Fruit fly (Drosophila melanogaster) whole organism, embryonic: ENCODE data around the gene Takl2.

Experiments
- Ada2b ChIP-seq: fragments of 200-800 bp; sonication (Bioruptor generic); IDR thresholded peaks from 2 replicates; pipeline ENCODE4 v1.3.6; 2022; ENCODE audit warnings: missing biosample characterization, missing genetic modification characterization
- Asciz ChIP-seq: fragments of 200-800 bp; sonication (Bioruptor generic); optimal IDR thresholded peaks from 2 replicates; lab custom pipeline; 2017; ENCODE audit warnings: missing biosample characterization, mild to moderate bottlenecking, missing genetic modification characterization, missing genetic modification reagents
- Atf3 ChIP-seq: fragments of 200-800 bp; sonication (Bioruptor generic); optimal IDR thresholded peaks from 3 replicates; lab custom pipeline; 2016; ENCODE audit warnings: missing biosample characterization, missing genetic modification characterization
- BEAF-32 ChIP-seq: fragments of 200-800 bp; sonication (Bioruptor generic); optimal IDR thresholded peaks from 3 replicates; lab custom pipeline; 2017; ENCODE audit warnings: missing biosample characterization, missing genetic modification characterization, mild to moderate bottlenecking, moderate library complexity, missing genetic modification reagents
- CG10543 ChIP-seq: fragments of 200-800 bp; sonication (Bioruptor generic); optimal IDR thresholded peaks from 3 replicates; lab custom pipeline; 2017; ENCODE audit warnings: missing biosample characterization, mild to moderate bottlenecking, missing genetic modification characterization, moderate library complexity
- CG12071 ChIP-seq: fragments of 200-800 bp; sonication (Bioruptor generic); optimal IDR thresholded peaks from 3 replicates; lab custom pipeline; 2018; ENCODE audit warnings: missing biosample characterization, mild to moderate bottlenecking, missing genetic modification characterization
- CG14441 ChIP-seq: fragments of 200-800 bp; sonication (Bioruptor generic); IDR thresholded peaks from 2 replicates; pipeline ENCODE4 v1.3.6; 2022; ENCODE audit warnings: missing biosample characterization, missing genetic modification characterization
- CG17802 ChIP-seq: fragments of 200-800 bp; sonication (Bioruptor generic); optimal IDR thresholded peaks from 2 replicates; lab custom pipeline; 2018; ENCODE audit warnings: missing biosample characterization, mild to moderate bottlenecking, missing genetic modification characterization, moderate library complexity
- CG2120 ChIP-seq: fragments of 200-800 bp; sonication (Bioruptor generic); optimal IDR thresholded peaks from 3 replicates; lab custom pipeline; 2016; ENCODE audit warnings: missing biosample characterization, missing genetic modification characterization
- CG2129 ChIP-seq: fragments of 200-800 bp; sonication (Bioruptor generic); IDR thresholded peaks from 2 replicates; pipeline ENCODE4 v1.3.6; 2022; ENCODE audit warnings: missing biosample characterization, missing genetic modification characterization; ENCODE audit not compliant: partially characterized antibody
- CG3163 ChIP-seq: fragments of 200-800 bp; sonication (Bioruptor generic); optimal IDR thresholded peaks from 3 replicates; lab custom pipeline; 2016; ENCODE audit warnings: missing biosample characterization, missing genetic modification characterization
- CG33213 ChIP-seq: fragments of 200-800 bp; sonication (Bioruptor generic); optimal IDR thresholded peaks from 3 replicates; lab custom pipeline; 2016; ENCODE audit warnings: missing biosample characterization, missing genetic modification characterization
- CG34422 ChIP-seq: fragments of 200-800 bp; sonication (Bioruptor generic); IDR thresholded peaks from 3 replicates; pipeline ENCODE4 v1.3.6; 2022; ENCODE audit warnings: missing biosample characterization, missing genetic modification characterization
- CG3847 ChIP-seq: fragments of 200-800 bp; sonication (Bioruptor generic); IDR thresholded peaks from 2 replicates; pipeline ENCODE4 v1.3.6; 2022; ENCODE audit warnings: missing biosample characterization, missing genetic modification characterization
- CG4404 ChIP-seq: fragments of 200-800 bp; sonication (Bioruptor generic); IDR thresholded peaks from 2 replicates; pipeline ENCODE4 v1.3.6; 2022; ENCODE audit warnings: missing biosample characterization, missing genetic modification characterization
- CG7745 ChIP-seq: fragments of 200-800 bp; sonication (Bioruptor generic); optimal IDR thresholded peaks from 2 replicates; lab custom pipeline; 2018; ENCODE audit warnings: missing biosample characterization, mild to moderate bottlenecking, missing genetic modification characterization, moderate library complexity
- CG8089 ChIP-seq: fragments of 200-800 bp; sonication (Bioruptor generic); optimal IDR thresholded peaks from 3 replicates; lab custom pipeline; 2016; ENCODE audit warnings: missing biosample characterization, missing genetic modification characterization
- CG8281 ChIP-seq: fragments of 200-800 bp; sonication (Bioruptor generic); optimal IDR thresholded peaks from 2 replicates; lab custom pipeline; 2018; ENCODE audit warnings: missing biosample characterization, mild to moderate bottlenecking, missing genetic modification characterization, moderate library complexity
- CG9797 ChIP-seq: fragments of 200-800 bp; sonication (Bioruptor generic); optimal IDR thresholded peaks from 3 replicates; lab custom pipeline; 2018; ENCODE audit warnings: missing biosample characterization, mild to moderate bottlenecking, missing genetic modification characterization
- CG9932 ChIP-seq: fragments of 200-800 bp; sonication (Bioruptor generic); IDR thresholded peaks from 2 replicates; pipeline ENCODE4 v1.3.6; 2022; ENCODE audit warnings: missing biosample characterization, missing genetic modification characterization
- Dip3 ChIP-seq: fragments of 200-800 bp; sonication (Bioruptor generic); optimal IDR thresholded peaks from 3 replicates; lab custom pipeline; 2016; ENCODE audit warnings: missing biosample characterization, missing genetic modification characterization
- Lhr ChIP-seq: fragments of 200-800 bp; sonication (Bioruptor generic); optimal IDR thresholded peaks from 3 replicates; lab custom pipeline; 2017; ENCODE audit warnings: mild to moderate bottlenecking, missing biosample characterization, missing genetic modification reagents, missing genetic modification characterization
- MTF-1 ChIP-seq: fragments of 200-800 bp; sonication (Bioruptor generic); optimal IDR thresholded peaks from 2 replicates; lab custom pipeline; 2018; ENCODE audit warnings: missing biosample characterization, mild to moderate bottlenecking, missing genetic modification characterization, borderline replicate concordance
- Max ChIP-seq: fragments of 200-800 bp; sonication (Bioruptor generic); optimal IDR thresholded peaks from 2 replicates; lab custom pipeline; 2016; ENCODE audit warnings: missing biosample characterization, mild to moderate bottlenecking, missing genetic modification characterization
- Mrtf ChIP-seq: fragments of 200-800 bp; sonication (Bioruptor generic); IDR thresholded peaks from 3 replicates; pipeline ENCODE4 v1.3.6; 2022; ENCODE audit warnings: missing biosample characterization, missing genetic modification characterization
- Myb ChIP-seq: fragments of 200-800 bp; sonication (Bioruptor generic); optimal IDR thresholded peaks from 2 replicates; lab custom pipeline; 2016; ENCODE audit warnings: missing biosample characterization, missing genetic modification characterization
- Oli ChIP-seq: fragments of 200-800 bp; sonication (Bioruptor generic); optimal IDR thresholded peaks from 2 replicates; lab custom pipeline; 2018; ENCODE audit warnings: missing biosample characterization, mild to moderate bottlenecking, missing genetic modification characterization, moderate library complexity
- Ptx1 ChIP-seq: fragments of 200-800 bp; sonication (Bioruptor generic); IDR thresholded peaks from 2 replicates; pipeline ENCODE4 v1.3.6; 2022; ENCODE audit warnings: missing biosample characterization, missing genetic modification characterization
- Rfx ChIP-seq: fragments of 200-800 bp; sonication (Bioruptor generic); IDR thresholded peaks from 2 replicates; pipeline ENCODE4 v1.3.6; 2022; ENCODE audit warnings: missing biosample characterization, missing genetic modification characterization
- Sin3A ChIP-seq: fragments of >200 bp; optimal IDR thresholded peaks from 2 replicates; lab custom pipeline; 2018
- Spps ChIP-seq: fragments of 200-800 bp; sonication (Bioruptor generic); optimal IDR thresholded peaks from 2 replicates; lab custom pipeline; 2018; ENCODE audit warnings: missing biosample characterization, mild to moderate bottlenecking, missing genetic modification characterization
- Stat92E ChIP-seq, 3 experiments: fragments of >200 bp in 2 of 3; fragments of 200-800 bp in 1 of 3; sonication (Bioruptor generic) in 1 of 3; optimal IDR thresholded peaks; 2 replicates each; lab custom pipeline; 2017 to 2019; ENCODE audit warnings: missing biosample characterization in 3 of 3, missing genetic modification characterization in 3 of 3, mild to moderate bottlenecking in 1 of 3, moderate library complexity in 1 of 3
- abd-A ChIP-seq: fragments of 200-800 bp; sonication (Bioruptor generic); optimal IDR thresholded peaks from 3 replicates; lab custom pipeline; 2019; ENCODE audit warnings: missing biosample characterization, mild to moderate bottlenecking, missing genetic modification characterization, moderate library complexity
- ato ChIP-seq: fragments of 200-800 bp; sonication (Bioruptor generic); IDR thresholded peaks from 2 replicates; pipeline ENCODE4 v1.3.6; 2022; ENCODE audit warnings: missing biosample characterization, missing genetic modification characterization; ENCODE audit not compliant: partially characterized antibody
- chinmo ChIP-seq: fragments of 200-800 bp; sonication (Bioruptor generic); IDR thresholded peaks from 4 replicates; pipeline ENCODE4 v1.3.6; 2022; ENCODE audit warnings: missing biosample characterization, missing genetic modification characterization; ENCODE audit not compliant: partially characterized antibody
- chm ChIP-seq: fragments of 200-800 bp; sonication (Bioruptor generic); IDR thresholded peaks from 2 replicates; pipeline ENCODE4 v1.3.6; 2022; ENCODE audit warnings: missing biosample characterization, missing genetic modification characterization
- croc ChIP-seq: fragments of 200-800 bp; sonication (Bioruptor generic); conservative IDR thresholded peaks from 3 replicates; pipeline ENCODE4 v1.3.6; 2022; ENCODE audit warnings: missing biosample characterization, missing genetic modification characterization
- dm ChIP-seq: fragments of 200-800 bp; sonication (Bioruptor generic); optimal IDR thresholded peaks from 3 replicates; lab custom pipeline; 2016; ENCODE audit warnings: missing biosample characterization, missing genetic modification characterization
- gem ChIP-seq: fragments of 200-800 bp; sonication (Bioruptor generic); optimal IDR thresholded peaks from 2 replicates; lab custom pipeline; 2019; ENCODE audit warnings: missing biosample characterization, mild to moderate bottlenecking, missing genetic modification characterization, moderate library complexity
- hkb ChIP-seq, 2 experiments: fragments of 200-800 bp in 1 of 2; fragments of >200 bp in 1 of 2; sonication (Bioruptor generic) in 1 of 2; IDR thresholded peaks in 1 of 2; optimal IDR thresholded peaks in 1 of 2; 2 replicates each; pipeline versions ENCODE4 v1.3.6 to Lab custom; 2017 to 2022; ENCODE audit warnings: missing biosample characterization in 1 of 2, missing genetic modification characterization in 1 of 2
- lilli ChIP-seq: fragments of 200-800 bp; sonication (Bioruptor generic); optimal IDR thresholded peaks from 3 replicates; lab custom pipeline; 2016; ENCODE audit warnings: missing biosample characterization, missing genetic modification characterization
- nau ChIP-seq: fragments of 200-800 bp; sonication (Bioruptor generic); optimal IDR thresholded peaks from 3 replicates; lab custom pipeline; 2017; ENCODE audit warnings: missing biosample characterization, mild to moderate bottlenecking, missing genetic modification characterization, missing genetic modification reagents
- nerfin-2 ChIP-seq: fragments of 200-800 bp; sonication (Bioruptor generic); IDR thresholded peaks from 2 replicates; pipeline ENCODE4 v1.3.6; 2022; ENCODE audit warnings: missing biosample characterization, missing genetic modification characterization; ENCODE audit not compliant: partially characterized antibody
- nmo ChIP-seq: fragments of 200-800 bp; sonication (Bioruptor generic); optimal IDR thresholded peaks from 2 replicates; lab custom pipeline; 2018; ENCODE audit warnings: missing biosample characterization, mild to moderate bottlenecking, missing genetic modification characterization, moderate library complexity
- nom ChIP-seq: fragments of 200-800 bp; sonication (Bioruptor generic); optimal IDR thresholded peaks from 2 replicates; lab custom pipeline; 2017; ENCODE audit warnings: missing biosample characterization, missing genetic modification characterization, mild to moderate bottlenecking, moderate library complexity, missing genetic modification reagents
- pzg ChIP-seq: fragments of 200-800 bp; sonication (Bioruptor generic); optimal IDR thresholded peaks from 3 replicates; lab custom pipeline; 2018; ENCODE audit warnings: missing biosample characterization, mild to moderate bottlenecking, missing genetic modification characterization, moderate library complexity
- wdn ChIP-seq: fragments of 200-800 bp; sonication (Bioruptor generic); IDR thresholded peaks from 2 replicates; pipeline ENCODE4 v1.3.6; 2022; ENCODE audit warnings: missing biosample characterization, missing genetic modification characterization
- zen2 ChIP-seq: fragments of 200-800 bp; sonication (Bioruptor generic); IDR thresholded peaks from 3 replicates; pipeline ENCODE4 v1.3.6; 2022; ENCODE audit warnings: missing biosample characterization, missing genetic modification characterization; ENCODE audit not compliant: partially characterized antibody

The Takl2 gene

DNA sequence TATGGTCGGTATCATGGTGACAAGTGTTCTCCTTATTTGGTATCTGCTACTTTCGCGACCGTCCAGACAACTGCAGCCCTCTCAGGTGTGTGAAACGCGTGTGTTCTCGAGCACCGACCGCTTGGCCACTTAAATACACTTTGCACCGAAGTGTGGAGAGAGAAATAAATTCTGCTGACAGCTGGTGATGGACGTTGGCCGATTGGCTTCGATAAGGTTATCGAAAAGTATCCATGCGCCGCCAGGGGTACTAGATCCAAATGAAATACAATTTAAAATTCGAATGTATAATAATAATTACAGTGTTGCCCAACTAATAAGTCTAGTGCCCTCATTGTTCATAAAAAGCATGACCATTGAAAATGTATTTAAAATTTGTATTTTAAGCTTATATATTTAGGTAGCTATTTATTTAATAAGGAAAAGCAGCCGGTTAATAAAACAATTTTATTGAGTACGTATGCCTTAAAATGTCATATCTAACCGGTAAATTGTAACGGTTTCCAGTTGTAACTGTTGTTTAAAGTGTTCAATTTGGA, 47.2 kb downstream of the Takl2 start, which contains the start of the genes Gclm and CG17625:
Gene Gclm (minus strand): TSS at position 175 of the 539 bp plus-strand sequence.
Gene CG17625 (plus strand): TSS at position 514 of the 539 bp plus-strand sequence.
- no peak for TF ChIP-seq CG17802 (tag; lab: Kevin White, UChicago)
- peak; percentile 29 for TF ChIP-seq Lhr
- TF ChIP-seq dm, result peak; percentile 73
- TF ChIP-seq Sin3A (lab: Kevin White, UChicago), result no peak
- TF ChIP-seq Max, result no peak
- no peak for TF ChIP-seq nau (GFP tag; lab: Kevin White, UChicago)
- TF ChIP-seq CG3847 (GFP tag; lab: Robert Waterston, UW), result peak; percentile 48
- peak; percentile 66; the same call in 1 of the 2 replicates for TF ChIP-seq chm (GFP tag; lab: Robert Waterston, UW)
- no peak for TF ChIP-seq nom (GFP tag; lab: Kevin White, UChicago)
- no peak for TF ChIP-seq hkb (optimal IDR thresholded peaks at IDR 0.05; lab: Kevin White, UChicago)
- TF ChIP-seq hkb (GFP tag; IDR thresholded peaks at IDR 0.05; lab: Robert Waterston, UW), result peak; percentile 44; the same call in 1 of the 2 replicates
- TF ChIP-seq Myb (GFP tag; lab: Kevin White, UChicago), result peak; percentile 89
- TF ChIP-seq CG9797 (GFP tag; lab: Kevin White, UChicago), result peak; percentile 24
- no peak for TF ChIP-seq croc (GFP tag; lab: Robert Waterston, UW)
- no peak for TF ChIP-seq CG8281 (tag; lab: Kevin White, UChicago)
- peak; percentile 48 for TF ChIP-seq Dip3 (GFP tag; lab: Kevin White, UChicago)
- peak; percentile 82 for TF ChIP-seq pzg (GFP tag; lab: Kevin White, UChicago)
- TF ChIP-seq Spps (tag; lab: Kevin White, UChicago), result no peak
- TF ChIP-seq ato (GFP tag; lab: Robert Waterston, UW), result peak; percentile 53
- TF ChIP-seq CG14441 (GFP tag; lab: Robert Waterston, UW), result peak; percentile 49; the same call in 1 of the 2 replicates
- TF ChIP-seq Rfx (GFP tag; lab: Robert Waterston, UW), result peak; percentile 66
- no peak for TF ChIP-seq CG4404 (GFP tag; lab: Robert Waterston, UW)
- 0 out of 2 replicates have a peak, but pooled peaks have one; percentile 11 for TF ChIP-seq wdn (GFP tag; lab: Robert Waterston, UW)
- peak; percentile 32 for TF ChIP-seq CG12071 (GFP tag; lab: Kevin White, UChicago)
- TF ChIP-seq zen2 (GFP tag; lab: Robert Waterston, UW), result peak; percentile 65
- no peak for TF ChIP-seq gem (tag; lab: Kevin White, UChicago)
- TF ChIP-seq Asciz (GFP tag; lab: Kevin White, UChicago), result no peak
- peak; percentile 70 for TF ChIP-seq nmo (GFP tag; lab: Kevin White, UChicago)
- TF ChIP-seq CG2129 (GFP tag; lab: Robert Waterston, UW), result peak; percentile 49; the same call in 1 of the 2 replicates
- peak; percentile 81 for TF ChIP-seq BEAF-32 (GFP tag; lab: Kevin White, UChicago)
- peak in 1 of 3 experiments; percentile 72 for TF ChIP-seq Stat92E (GFP tag; optimal IDR thresholded peaks at IDR 0.05; lab: Kevin White, UChicago)
- peak; percentile 85 for TF ChIP-seq CG9932
- no peak for TF ChIP-seq abd-A (tag; lab: Kevin White, UChicago)
- TF ChIP-seq CG34422 (GFP tag; lab: Robert Waterston, UW), result peak; percentile 74
- peak; percentile 7 for TF ChIP-seq MTF-1 (GFP tag; lab: Kevin White, UChicago)
- TF ChIP-seq Ada2b (GFP tag; lab: Robert Waterston, UW), result peak; percentile 43
- peak; percentile 79; the same call in 1 of the 4 replicates for TF ChIP-seq chinmo (GFP tag; lab: Robert Waterston, UW)
- TF ChIP-seq CG10543 (GFP tag; lab: Kevin White, UChicago), result peak; percentile 31
- no peak for TF ChIP-seq CG7745 (tag; lab: Kevin White, UChicago)
- peak; percentile 78 for TF ChIP-seq CG2120 (GFP tag; lab: Kevin White, UChicago)
- no peak for TF ChIP-seq Oli
- peak; percentile 68 for TF ChIP-seq nerfin-2 (GFP tag; lab: Robert Waterston, UW)
- peak; percentile 57 for TF ChIP-seq lilli (GFP tag; lab: Kevin White, UChicago)
- TF ChIP-seq Ptx1 (GFP tag; lab: Robert Waterston, UW), result peak; percentile 75; the same call in 1 of the 2 replicates
- no peak for TF ChIP-seq CG8089 (GFP tag; lab: Kevin White, UChicago)
- TF ChIP-seq Mrtf, result peak; percentile 33; the same call in 1 of the 3 replicates
- no peak for TF ChIP-seq Atf3
- TF ChIP-seq CG33213 (GFP tag; lab: Kevin White, UChicago), result peak; percentile 28
- no peak for TF ChIP-seq CG3163 (GFP tag; lab: Kevin White, UChicago)
